Worm (Caenorhabditis elegans) whole organism, L4/young adult: ENCODE measurements around the gene idh-2.

Experiments
- W03F9.2 ChIP-seq: fragments of 150-350 bp; optimal IDR thresholded peaks from 2 replicates; lab custom pipeline; 2014; ENCODE audit warnings: missing biosample characterization, missing genetic modification characterization
- him-1 ChIP-seq: sonication (generic microtip); optimal IDR thresholded peaks from 2 replicates; lab custom pipeline; 2016; ENCODE audit warnings: missing genotype, missing genetic modification reagents, missing genetic modification characterization, missing compliant biosample characterization

ce11 chrX:11262319-11263074 lies 46.7 kb downstream of the idh-2 start, which contains the start of gene C03A3.2:
- TF ChIP-seq him-1 (tag; lab: Kevin White, UChicago): peak; percentile 12
- peak; percentile 6 for TF ChIP-seq W03F9.2 (tag; lab: Kevin White, UChicago)
